Worm (Caenorhabditis elegans): Measurements from ENCODE around the gene nspg-9.

DNA sequence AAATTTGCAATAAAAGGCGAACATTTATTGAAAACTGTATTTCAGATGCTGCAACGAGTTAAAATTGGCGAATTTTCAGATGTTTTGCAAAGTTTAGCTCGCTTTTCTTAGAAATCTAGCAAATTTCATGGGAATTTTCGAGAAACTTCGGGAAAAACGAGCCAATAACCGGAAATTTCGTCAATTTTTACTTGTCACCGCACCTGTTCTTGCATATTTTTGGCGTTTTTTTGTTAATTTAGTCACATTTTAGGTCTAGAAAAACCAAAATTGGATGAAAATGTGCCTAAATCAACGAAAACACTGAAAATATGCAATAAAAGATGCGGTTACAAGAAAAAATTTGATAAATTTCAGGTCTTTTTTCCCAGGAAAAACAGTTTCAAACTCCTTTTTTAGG is 10.1 kb downstream of the nspg-9 start:
- TF ChIP-seq pag-3 (tag; optimal IDR thresholded peaks at IDR 0.05; ENCODE audit: borderline replicate concordance) (no peak), elt-2 (tag; optimal IDR thresholded peaks at IDR 0.05) (no peak), dve-1 (tag; optimal IDR thresholded peaks at IDR 0.05) (no peak), rnt-1 (tag; optimal IDR thresholded peaks at IDR 0.05) (no peak), ceh-9 (tag; optimal IDR thresholded peaks at IDR 0.05) (no peak), pros-1 (tag; optimal IDR thresholded peaks at IDR 0.05) (no peak), lin-11 (tag; optimal IDR thresholded peaks at IDR 0.05) (no peak)

All from whole organism, late embryonic.